Worm (Caenorhabditis elegans) whole organism, L3 larva: ENCODE results near the gene Y50D4C.5.

Experiments
- R02D3.7 ChIP-seq: fragments of 150-350 bp; optimal IDR thresholded peaks from 2 replicates; lab custom pipeline; 2014; ENCODE audit warnings: missing biosample characterization, missing genetic modification characterization
- elt-1 ChIP-seq: fragments of 150-350 bp; optimal IDR thresholded peaks from 2 replicates; lab custom pipeline; 2014; ENCODE audit warnings: missing biosample characterization, missing genetic modification characterization
- lin-15B ChIP-seq: fragments of 150-350 bp; optimal IDR thresholded peaks from 2 replicates; lab custom pipeline; 2014; ENCODE audit warnings: missing biosample characterization, missing genetic modification characterization
- lin-39 ChIP-seq: fragments of 150-350 bp; optimal IDR thresholded peaks from 2 replicates; lab custom pipeline; 2018; ENCODE audit warnings: missing biosample characterization, missing genetic modification reagents, missing genetic modification characterization
- nhr-12 ChIP-seq: fragments of 150-350 bp; optimal IDR thresholded peaks from 2 replicates; lab custom pipeline; 2014; ENCODE audit warnings: missing biosample characterization, missing genetic modification characterization
- pqm-1 ChIP-seq: fragments of 150-350 bp; optimal IDR thresholded peaks from 2 replicates; lab custom pipeline; 2017; ENCODE audit warnings: missing biosample characterization, missing genetic modification characterization, inconsistent platforms
- snpc-4 ChIP-seq: fragments of 150-350 bp; optimal IDR thresholded peaks from 2 replicates; lab custom pipeline; 2014; ENCODE audit warnings: missing biosample characterization, missing genetic modification characterization
- unc-62 ChIP-seq: fragments of 150-350 bp; sonication (generic microtip); optimal IDR thresholded peaks from 4 replicates; lab custom pipeline; 2014; ENCODE audit warnings: missing biosample characterization, missing genetic modification reagents, missing genetic modification characterization
- zag-1 ChIP-seq: fragments of 150-350 bp; optimal IDR thresholded peaks from 2 replicates; lab custom pipeline; 2014; ENCODE audit warnings: missing biosample characterization, missing genetic modification characterization

DNA sequence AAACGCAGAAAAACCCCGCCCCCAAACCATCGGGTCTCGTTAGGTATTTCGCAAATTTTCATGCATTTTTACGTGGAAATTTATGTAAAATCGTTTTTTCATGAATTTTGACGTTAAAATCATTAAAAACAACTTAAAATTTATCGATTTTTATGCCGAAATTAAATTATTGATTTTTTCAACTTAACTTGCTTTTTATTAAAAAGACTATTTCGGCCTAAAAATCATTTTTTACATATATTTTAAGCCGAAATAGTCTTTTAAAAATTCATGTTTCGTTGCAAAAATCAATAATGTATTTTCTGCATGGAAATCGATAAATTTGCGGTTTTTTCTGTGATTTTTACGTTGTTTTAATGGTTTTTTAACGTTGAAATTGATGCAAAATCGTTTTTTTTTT, 7.9 kb downstream of the Y50D4C.5 start:
- TF ChIP-seq snpc-4 (tag; lab: Kevin White, UChicago) = no peak
- no peak for TF ChIP-seq unc-62 (GFP tag; lab: Kevin White, UChicago)
- no peak for TF ChIP-seq elt-1 (tag; lab: Kevin White, UChicago)
- no peak for TF ChIP-seq R02D3.7 (tag; lab: Kevin White, UChicago)
- no peak for TF ChIP-seq lin-39
- TF ChIP-seq pqm-1 = no peak
- TF ChIP-seq lin-15B (tag; lab: Kevin White, UChicago) = no peak
- no peak for TF ChIP-seq nhr-12 (tag; lab: Kevin White, UChicago)
- TF ChIP-seq zag-1 (tag; lab: Kevin White, UChicago) = no peak
